Fruit fly (Drosophila melanogaster) whole organism, prepupa: Measurements from ENCODE around the gene Vps53.

Experiments used
- Blimp-1 ChIP-seq: fragments of 200-800 bp; sonication (Bioruptor generic); optimal IDR thresholded peaks from 3 replicates; lab custom pipeline; 2017; ENCODE audit warnings: missing biosample characterization, missing genetic modification characterization, mild to moderate bottlenecking, moderate library complexity, missing genetic modification reagents
- CG10631 ChIP-seq: fragments of 200-800 bp; sonication (Bioruptor generic); optimal IDR thresholded peaks from 2 replicates; lab custom pipeline; 2016; ENCODE audit warnings: missing biosample characterization, missing genetic modification characterization
- CG10669 ChIP-seq: fragments of 200-800 bp; sonication (Bioruptor generic); optimal IDR thresholded peaks from 3 replicates; lab custom pipeline; 2018; ENCODE audit warnings: missing biosample characterization, mild to moderate bottlenecking, missing genetic modification characterization, moderate library complexity
- CG11902 ChIP-seq: fragments of 200-800 bp; sonication (Bioruptor generic); optimal IDR thresholded peaks from 3 replicates; lab custom pipeline; 2016; ENCODE audit warnings: missing biosample characterization, missing genetic modification characterization
- CG15336 ChIP-seq: fragments of 200-800 bp; sonication (Bioruptor generic); IDR thresholded peaks from 2 replicates; pipeline ENCODE4 v1.3.6; 2022; ENCODE audit warnings: missing biosample characterization, missing genetic modification characterization
- CG1621 ChIP-seq: fragments of 200-800 bp; sonication (Bioruptor generic); optimal IDR thresholded peaks from 3 replicates; lab custom pipeline; 2018; ENCODE audit warnings: missing biosample characterization, mild to moderate bottlenecking, missing genetic modification characterization
- CG16779 ChIP-seq: fragments of 200-800 bp; sonication (Bioruptor generic); optimal IDR thresholded peaks from 3 replicates; lab custom pipeline; 2017; ENCODE audit warnings: missing biosample characterization, mild to moderate bottlenecking, missing genetic modification characterization
- CG3032 ChIP-seq: fragments of 200-800 bp; optimal IDR thresholded peaks from 2 replicates; lab custom pipeline; 2019; ENCODE audit warnings: missing biosample characterization, mild to moderate bottlenecking, missing genetic modification characterization, moderate library complexity
- CG31627 ChIP-seq: fragments of 200-800 bp; sonication (Bioruptor generic); optimal IDR thresholded peaks from 3 replicates; lab custom pipeline; 2016; ENCODE audit warnings: missing biosample characterization, missing genetic modification characterization
- CG32006 ChIP-seq: fragments of 200-800 bp; sonication (Bioruptor generic); optimal IDR thresholded peaks from 3 replicates; lab custom pipeline; 2017; ENCODE audit warnings: missing biosample characterization, mild to moderate bottlenecking, missing genetic modification characterization
- CG34406 ChIP-seq: fragments of 200-800 bp; sonication (Bioruptor generic); optimal IDR thresholded peaks from 3 replicates; lab custom pipeline; 2016; ENCODE audit warnings: missing biosample characterization, missing genetic modification characterization
- CG4318 ChIP-seq: fragments of 200-800 bp; sonication (Bioruptor generic); optimal IDR thresholded peaks from 3 replicates; lab custom pipeline; 2017; ENCODE audit warnings: missing biosample characterization, mild to moderate bottlenecking, missing genetic modification characterization
- CG6163 ChIP-seq: fragments of 200-800 bp; sonication (Bioruptor generic); IDR thresholded peaks from 3 replicates; pipeline ENCODE4 v1.3.6; 2022; ENCODE audit warnings: missing biosample characterization, missing genetic modification characterization
- CG6792 ChIP-seq: fragments of 200-800 bp; sonication (Bioruptor generic); optimal IDR thresholded peaks from 3 replicates; lab custom pipeline; 2016; ENCODE audit warnings: missing biosample characterization, missing genetic modification characterization
- CG6808 ChIP-seq: fragments of 200-800 bp; sonication (Bioruptor generic); optimal IDR thresholded peaks from 3 replicates; lab custom pipeline; 2017; ENCODE audit warnings: missing biosample characterization, missing genetic modification characterization, mild to moderate bottlenecking, moderate library complexity, missing genetic modification reagents
- CG6854 ChIP-seq: fragments of 200-800 bp; sonication (Bioruptor generic); optimal IDR thresholded peaks from 2 replicates; lab custom pipeline; 2017; ENCODE audit warnings: missing biosample characterization, mild to moderate bottlenecking, missing genetic modification characterization
- CG8119 ChIP-seq: fragments of 200-800 bp; sonication (Bioruptor generic); IDR thresholded peaks from 3 replicates; pipeline ENCODE4 v1.3.6; 2022; ENCODE audit warnings: missing biosample characterization, missing genetic modification characterization
- CG8319 ChIP-seq: fragments of 200-800 bp; sonication (Bioruptor generic); optimal IDR thresholded peaks from 3 replicates; lab custom pipeline; 2016; ENCODE audit warnings: missing biosample characterization, missing genetic modification characterization
- CG8632 ChIP-seq: fragments of 200-800 bp; sonication (Bioruptor generic); optimal IDR thresholded peaks from 3 replicates; lab custom pipeline; 2016; ENCODE audit warnings: missing biosample characterization, missing genetic modification characterization
- CG9139 ChIP-seq: fragments of 200-800 bp; sonication (Bioruptor generic); optimal IDR thresholded peaks from 3 replicates; lab custom pipeline; 2017; ENCODE audit warnings: missing biosample characterization, mild to moderate bottlenecking, missing genetic modification characterization
- Eip78C ChIP-seq: fragments of 200-800 bp; sonication (Bioruptor generic); peaks from one replicate; lab custom pipeline; 2016; ENCODE audit warnings: missing biosample characterization, missing genetic modification characterization
- Ets21C ChIP-seq: fragments of 200-800 bp; sonication (Bioruptor generic); optimal IDR thresholded peaks from 3 replicates; lab custom pipeline; 2016; ENCODE audit warnings: missing biosample characterization, missing genetic modification characterization
- Ets96B ChIP-seq: fragments of 200-800 bp; optimal IDR thresholded peaks from 2 replicates; lab custom pipeline; 2019; ENCODE audit warnings: missing biosample characterization, mild to moderate bottlenecking, missing genetic modification characterization, moderate library complexity
- Gug ChIP-seq: fragments of 200-800 bp; sonication (Bioruptor generic); IDR thresholded peaks from 2 replicates; pipeline ENCODE4 v1.3.6; 2022; ENCODE audit warnings: missing biosample characterization, missing genetic modification characterization
- Hr38 ChIP-seq: sonication (Bioruptor generic); optimal IDR thresholded peaks from 2 replicates; lab custom pipeline; 2016; ENCODE audit warnings: missing biosample characterization, missing genetic modification characterization
- Hr39 ChIP-seq: fragments of 200-800 bp; sonication (Bioruptor generic); optimal IDR thresholded peaks from 2 replicates; lab custom pipeline; 2016; ENCODE audit warnings: missing biosample characterization, missing genetic modification characterization
- Hr4 ChIP-seq: fragments of 200-800 bp; sonication (Bioruptor generic); optimal IDR thresholded peaks from 3 replicates; lab custom pipeline; 2016; ENCODE audit warnings: missing biosample characterization, missing genetic modification characterization
- Lpt ChIP-seq: fragments of 200-800 bp; sonication (Bioruptor generic); optimal IDR thresholded peaks from 3 replicates; lab custom pipeline; 2016; ENCODE audit warnings: missing biosample characterization, missing genetic modification characterization
- Met ChIP-seq: fragments of 200-800 bp; sonication (Bioruptor generic); optimal IDR thresholded peaks from 3 replicates; lab custom pipeline; 2016; ENCODE audit warnings: missing biosample characterization, missing genetic modification characterization
- Smox ChIP-seq: fragments of 200-800 bp; sonication (Bioruptor generic); optimal IDR thresholded peaks from 3 replicates; lab custom pipeline; 2016; ENCODE audit warnings: missing biosample characterization, missing genetic modification characterization
- Sox102F ChIP-seq: fragments of 200-800 bp; sonication (Bioruptor generic); optimal IDR thresholded peaks from 2 replicates; lab custom pipeline; 2016; ENCODE audit warnings: missing biosample characterization, mild to moderate bottlenecking, missing genetic modification characterization
- Sox14 ChIP-seq: fragments of 200-800 bp; sonication (Bioruptor generic); optimal IDR thresholded peaks from 3 replicates; lab custom pipeline; 2016; ENCODE audit warnings: missing biosample characterization, missing genetic modification characterization
- Sox15 ChIP-seq: fragments of 200-800 bp; sonication (Bioruptor generic); optimal IDR thresholded peaks from 3 replicates; lab custom pipeline; 2016; ENCODE audit warnings: missing biosample characterization, missing genetic modification characterization
- acj6 ChIP-seq: fragments of 200-800 bp; sonication (Bioruptor generic); optimal IDR thresholded peaks from 3 replicates; lab custom pipeline; 2016; ENCODE audit warnings: missing biosample characterization, missing genetic modification characterization
- dac ChIP-seq: fragments of 200-800 bp; sonication (Bioruptor generic); optimal IDR thresholded peaks from 2 replicates; lab custom pipeline; 2017; ENCODE audit warnings: missing biosample characterization, mild to moderate bottlenecking, missing genetic modification characterization
- dsx ChIP-seq: fragments of 200-800 bp; optimal IDR thresholded peaks from 3 replicates; lab custom pipeline; 2019; ENCODE audit warnings: missing biosample characterization, mild to moderate bottlenecking, missing genetic modification characterization, moderate library complexity; ENCODE audit not compliant: poor library complexity, severe bottlenecking
- eg ChIP-seq: fragments of 200-800 bp; sonication (Bioruptor generic); IDR thresholded peaks from 3 replicates; pipeline ENCODE4 v1.3.6; 2022; ENCODE audit warnings: missing biosample characterization, missing genetic modification characterization
- fd59A ChIP-seq: fragments of 200-800 bp; sonication (Bioruptor generic); optimal IDR thresholded peaks from 2 replicates; lab custom pipeline; 2017; ENCODE audit warnings: missing biosample characterization, mild to moderate bottlenecking, missing genetic modification characterization, missing genetic modification reagents
- fd85E ChIP-seq: fragments of 200-800 bp; sonication (Bioruptor generic); optimal IDR thresholded peaks from 3 replicates; lab custom pipeline; 2016; ENCODE audit warnings: missing biosample characterization, missing genetic modification characterization
- fkh ChIP-seq: fragments of 200-800 bp; sonication (Bioruptor generic); optimal IDR thresholded peaks from 3 replicates; lab custom pipeline; 2017; ENCODE audit warnings: missing biosample characterization, mild to moderate bottlenecking, missing genetic modification characterization, moderate library complexity
- pdm3 ChIP-seq: fragments of 200-800 bp; sonication (Bioruptor generic); optimal IDR thresholded peaks from 3 replicates; lab custom pipeline; 2016; ENCODE audit warnings: missing biosample characterization, missing genetic modification characterization
- salr ChIP-seq, 2 experiments: fragments of 200-800 bp; sonication (Bioruptor generic); optimal IDR thresholded peaks; 3 replicates each; lab custom pipeline; 2016 to 2018; ENCODE audit warnings: missing biosample characterization in 2 of 2, missing genetic modification characterization in 2 of 2, mild to moderate bottlenecking in 1 of 2
- spab ChIP-seq: fragments of 200-800 bp; sonication (Bioruptor generic); optimal IDR thresholded peaks from 2 replicates; lab custom pipeline; 2017; ENCODE audit warnings: missing biosample characterization, mild to moderate bottlenecking, missing genetic modification characterization, missing genetic modification reagents
- ss ChIP-seq, 2 experiments: fragments of 200-800 bp; sonication (Bioruptor generic); optimal IDR thresholded peaks; 2 replicates in 1 of 2; 3 replicates in 1 of 2; lab custom pipeline; 2017 to 2018; ENCODE audit warnings: mild to moderate bottlenecking in 2 of 2, missing biosample characterization in 2 of 2, missing genetic modification characterization in 2 of 2, moderate library complexity in 1 of 2
- svp ChIP-seq: fragments of 200-800 bp; sonication (Bioruptor generic); peaks from one replicate; lab custom pipeline; 2016; ENCODE audit warnings: missing biosample characterization, missing genetic modification characterization
- topi ChIP-seq: fragments of 200-800 bp; sonication (Bioruptor generic); optimal IDR thresholded peaks from 3 replicates; lab custom pipeline; 2016; ENCODE audit warnings: missing biosample characterization, missing genetic modification characterization
- vri ChIP-seq: fragments of 200-800 bp; sonication (Bioruptor generic); optimal IDR thresholded peaks from 3 replicates; lab custom pipeline; 2016; ENCODE audit warnings: missing biosample characterization, mild to moderate bottlenecking, missing genetic modification characterization

The Vps53 gene

DNA sequence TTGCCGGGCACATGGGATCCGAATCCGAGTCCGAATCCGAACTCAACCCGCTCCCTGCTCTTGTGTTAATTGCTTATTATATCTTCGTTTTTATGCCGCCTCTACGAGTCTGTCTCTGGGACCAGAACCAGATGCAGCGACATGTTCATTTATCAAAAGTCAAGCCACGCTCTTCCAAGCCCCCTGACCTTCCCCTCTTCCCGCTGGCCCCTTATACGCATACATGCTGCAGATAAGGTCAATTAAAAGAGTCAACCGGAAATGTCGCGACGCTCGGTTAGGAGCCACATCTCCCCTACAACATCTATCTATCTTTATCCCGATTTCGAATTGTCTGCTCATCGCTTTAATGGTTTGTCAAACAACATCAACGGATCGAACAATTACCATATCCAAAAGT lies 8.1 kb downstream of the Vps53 start:
- TF ChIP-seq Sox102F (no peak), CG6854 (no peak), CG6163 (GFP tag; lab: Robert Waterston, UW) (no peak), CG11902 (no peak), svp (GFP tag; lab: Kevin White, UChicago) (peak; percentile 55), salr (GFP tag; optimal IDR thresholded peaks at IDR 0.05; lab: Kevin White, UChicago) (no peak), Sox15 (GFP tag; lab: Kevin White, UChicago) (no peak)

DNA sequence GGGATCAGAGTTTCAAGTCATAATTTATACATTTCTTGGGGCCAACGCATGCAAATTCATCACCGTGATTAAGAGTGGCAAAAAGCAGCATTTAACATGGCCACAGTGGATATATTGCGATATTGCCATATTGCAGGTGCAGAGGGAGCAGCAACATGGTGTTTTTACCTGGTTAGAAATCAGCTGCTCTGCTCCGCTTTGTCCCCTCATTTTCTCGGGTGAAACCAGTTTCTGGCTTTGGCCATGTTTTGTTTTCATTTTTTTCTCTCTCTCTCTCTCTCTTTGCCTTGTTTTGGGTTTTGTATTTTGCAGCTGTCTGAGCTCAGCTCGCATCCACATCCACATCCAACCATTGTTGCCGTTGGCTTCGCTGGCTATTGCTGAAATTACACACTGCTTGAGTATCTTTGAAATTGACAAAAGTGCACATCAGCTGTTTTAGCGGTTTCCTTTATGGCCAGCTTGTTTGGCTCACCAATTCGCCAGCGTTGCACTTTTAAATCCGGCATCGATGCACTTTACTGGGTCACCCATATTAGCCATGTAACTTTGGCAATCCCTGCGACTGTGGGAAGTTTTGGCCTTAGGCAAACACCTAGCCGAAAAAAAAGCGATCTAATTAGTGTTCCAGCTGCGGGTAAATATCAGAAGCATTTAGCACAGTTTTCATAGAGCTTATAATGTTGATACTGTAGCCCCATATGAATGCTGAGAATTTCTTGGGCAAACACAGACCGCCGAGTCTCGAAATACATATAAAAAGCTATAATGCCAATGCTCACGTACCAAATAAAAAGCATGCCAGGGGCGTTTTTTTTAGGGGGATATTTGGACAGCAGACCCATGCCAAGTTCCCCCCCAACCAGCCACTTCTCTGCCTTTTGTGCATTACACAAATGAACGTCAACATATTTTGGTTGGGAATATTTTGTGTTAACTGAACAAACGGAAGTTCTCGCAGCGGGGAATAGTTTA lies 10.5 kb downstream of the Vps53 start:
- TF ChIP-seq CG6808 (GFP tag; lab: Kevin White, UChicago): peak; percentile 68
- TF ChIP-seq CG9139: peak; percentile 20
- no peak for TF ChIP-seq CG8632 (GFP tag; lab: Kevin White, UChicago)
- TF ChIP-seq fd59A (GFP tag; lab: Kevin White, UChicago): no peak
- TF ChIP-seq CG15336 (GFP tag; lab: Robert Waterston, UW): peak; percentile 25; the same call in 1 of the 2 replicates
- no peak for TF ChIP-seq svp (GFP tag; lab: Kevin White, UChicago)
- TF ChIP-seq CG6792 (GFP tag; lab: Kevin White, UChicago): no peak
- no peak for TF ChIP-seq acj6 (GFP tag; lab: Kevin White, UChicago)
- TF ChIP-seq salr (GFP tag; optimal IDR thresholded peaks at IDR 0.05; lab: Kevin White, UChicago): no peak
- TF ChIP-seq ss (GFP tag; optimal IDR thresholded peaks at IDR 0.05; lab: Kevin White, UChicago): peak; percentile 51 to 63
- TF ChIP-seq CG8319 (GFP tag; lab: Kevin White, UChicago): no peak
- TF ChIP-seq dsx (GFP tag; lab: Kevin White, UChicago): peak; percentile 19
- TF ChIP-seq Gug: no peak
- TF ChIP-seq fd85E: no peak
- no peak for TF ChIP-seq CG10631
- no peak for TF ChIP-seq Smox (GFP tag; lab: Kevin White, UChicago)
- TF ChIP-seq topi: no peak
- peak; percentile 65; the same call in 2 of the 3 replicates for TF ChIP-seq eg (GFP tag; lab: Robert Waterston, UW)
- no peak for TF ChIP-seq Ets21C (GFP tag; lab: Kevin White, UChicago)
- no peak for TF ChIP-seq CG11902
- TF ChIP-seq fkh: peak; percentile 82
- no peak for TF ChIP-seq Hr4 (GFP tag; lab: Kevin White, UChicago)
- peak; percentile 56 for TF ChIP-seq Lpt
- no peak for TF ChIP-seq vri
- TF ChIP-seq Sox14 (GFP tag; lab: Kevin White, UChicago): no peak
- TF ChIP-seq CG6854: peak; percentile 40
- no peak for TF ChIP-seq Sox102F
- peak; percentile 9 for TF ChIP-seq CG3032 (tag; lab: Kevin White, UChicago)
- no peak for TF ChIP-seq CG4318 (GFP tag; lab: Kevin White, UChicago)
- peak; percentile 47 for TF ChIP-seq spab (GFP tag; lab: Kevin White, UChicago)
- peak; percentile 64 for TF ChIP-seq Eip78C (GFP tag; lab: Kevin White, UChicago)
- no peak for TF ChIP-seq CG31627 (GFP tag; lab: Kevin White, UChicago)
- TF ChIP-seq pdm3 (GFP tag; lab: Kevin White, UChicago): no peak
- no peak for TF ChIP-seq CG34406 (GFP tag; lab: Kevin White, UChicago)
- peak; percentile 45; the same call in 2 of the 3 replicates for TF ChIP-seq CG8119 (GFP tag; lab: Robert Waterston, UW)
- no peak for TF ChIP-seq Hr39 (GFP tag; lab: Kevin White, UChicago)
- TF ChIP-seq CG32006: no peak
- no peak for TF ChIP-seq Hr38 (GFP tag; lab: Kevin White, UChicago)
- no peak for TF ChIP-seq CG10669
- TF ChIP-seq Blimp-1 (GFP tag; lab: Kevin White, UChicago): no peak
- TF ChIP-seq CG1621: no peak
- no peak for TF ChIP-seq CG16779 (tag; lab: Kevin White, UChicago)
- no peak for TF ChIP-seq Met (GFP tag; lab: Kevin White, UChicago)
- peak; percentile 2 for TF ChIP-seq Ets96B (tag; lab: Kevin White, UChicago)
- no peak for TF ChIP-seq dac (GFP tag; lab: Kevin White, UChicago)
